Worm (Caenorhabditis elegans): ENCODE results near the gene snr-3.

Gene snr-3

DNA sequence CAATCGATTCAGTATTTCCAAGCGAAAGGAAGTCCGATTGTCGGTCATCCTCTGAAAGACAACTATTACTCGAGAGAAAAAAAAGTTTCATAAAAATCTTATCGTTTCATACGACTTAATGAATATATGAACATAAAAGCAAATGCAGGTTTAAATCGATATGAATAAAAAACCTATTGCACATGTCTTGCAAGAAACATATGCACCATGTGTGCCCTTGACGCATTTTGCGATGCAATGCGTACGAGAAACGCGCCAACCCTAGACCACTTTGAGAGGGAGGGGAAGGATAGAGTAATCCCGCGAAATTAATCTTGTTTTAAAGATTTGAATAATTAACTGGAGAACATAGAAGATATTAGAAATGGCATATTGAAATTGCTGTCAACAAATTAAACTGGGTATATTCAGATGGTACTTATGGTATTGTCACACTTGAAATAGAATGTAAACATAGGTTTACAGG, 36.2 kb downstream of the snr-3 start, which contains the start of gene atg-16.2:
atg-16.2 (minus strand) TSS at position 51 of the 466 bp plus-strand sequence.
- TF ChIP-seq lin-13 (GFP tag; optimal IDR thresholded peaks at IDR 0.05) (peak; percentile 55), unc-55 (GFP tag; optimal IDR thresholded peaks at IDR 0.05) (peak; percentile 74), mab-5 (tag; optimal IDR thresholded peaks at IDR 0.05) (peak; percentile 31), C34F6.9 (tag; optimal IDR thresholded peaks at IDR 0.05) (peak; percentile 78), sma-9 (GFP tag; optimal IDR thresholded peaks at IDR 0.05) (peak; percentile 33), sma-9 (tag; optimal IDR thresholded peaks at IDR 0.05) (no peak), fos-1 (tag; optimal IDR thresholded peaks at IDR 0.05) (peak; percentile 8), lsy-2 (tag; optimal IDR thresholded peaks at IDR 0.05) (peak in 1 of 2 experiments; percentile 76), nhr-6 (tag; optimal IDR thresholded peaks at IDR 0.05) (no peak), lin-11 (tag; optimal IDR thresholded peaks at IDR 0.05) (peak; percentile 9), sma-3 (GFP tag; optimal IDR thresholded peaks at IDR 0.05) (no peak), snpc-4 (tag; optimal IDR thresholded peaks at IDR 0.05) (peak; percentile 14), nhr-12 (tag; optimal IDR thresholded peaks at IDR 0.05) (no peak), nhr-129 (tag; optimal IDR thresholded peaks at IDR 0.05) (peak; percentile 79), crh-2 (tag; optimal IDR thresholded peaks at IDR 0.05) (peak; percentile 44), aly-2 (tag; optimal IDR thresholded peaks at IDR 0.05) (no peak), nhr-21 (tag; optimal IDR thresholded peaks at IDR 0.05) (peak; percentile 2), F13H6.1 (tag; optimal IDR thresholded peaks at IDR 0.05) (peak; percentile 30), ceh-82 (tag; optimal IDR thresholded peaks at IDR 0.05) (no peak)

DNA sequence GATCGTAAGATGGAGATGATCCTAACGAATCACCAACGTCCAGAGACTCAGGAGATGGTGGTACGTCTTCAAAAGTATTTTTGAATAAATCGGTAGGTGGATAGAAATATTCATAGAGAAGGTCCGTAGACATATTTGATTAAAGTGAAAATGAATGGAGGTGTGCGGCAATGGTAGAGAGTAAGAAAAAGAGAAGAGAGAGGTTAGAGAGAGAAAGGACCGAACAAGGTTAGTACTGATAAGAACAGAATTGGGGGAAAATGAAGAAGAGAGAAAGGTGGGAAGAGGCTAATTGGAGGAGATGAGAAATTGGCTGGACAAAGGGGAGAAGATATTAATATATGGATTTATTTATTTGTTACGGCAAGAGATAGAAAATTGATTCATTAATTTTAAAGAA, 39.9 kb downstream of the snr-3 start, which contains the start of gene nhr-22:
nhr-22 (minus strand) TSS at position 137 of the 400 bp plus-strand sequence.
- TF ChIP-seq blmp-1 (tag; optimal IDR thresholded peaks at IDR 0.05; ENCODE audit: insufficient read depth) (peak; percentile 24), fos-1 (tag; optimal IDR thresholded peaks at IDR 0.05) (peak; percentile 62), Y55F3AM.14 (GFP tag; optimal IDR thresholded peaks at IDR 0.05) (no peak)

DNA sequence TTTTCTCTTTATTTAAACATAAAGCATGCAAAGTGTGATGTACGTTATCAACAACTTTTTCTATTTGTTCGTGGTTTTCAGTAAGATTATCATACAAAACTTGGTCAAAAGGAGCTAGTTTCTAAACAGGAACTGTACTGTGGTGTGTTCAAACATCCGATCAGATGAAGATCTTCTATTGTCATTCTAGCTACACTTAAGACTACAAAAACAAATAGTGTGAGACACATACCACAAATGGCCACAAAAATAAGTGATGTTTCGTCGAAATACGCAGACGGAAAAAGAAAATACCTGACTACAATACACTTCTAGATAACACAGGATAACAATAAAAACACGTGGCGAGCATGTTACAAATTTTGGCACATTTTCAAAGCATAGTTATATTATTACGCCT, 40.9 kb downstream of the snr-3 start:
- peak; percentile 27 for TF ChIP-seq crh-2 (tag; optimal IDR thresholded peaks at IDR 0.05)
- TF ChIP-seq nhr-21 (tag; optimal IDR thresholded peaks at IDR 0.05): no peak
- peak; percentile 59 for TF ChIP-seq fos-1 (tag; optimal IDR thresholded peaks at IDR 0.05)
- peak; percentile 47 for TF ChIP-seq nhr-25 (tag; optimal IDR thresholded peaks at IDR 0.05)

DNA sequence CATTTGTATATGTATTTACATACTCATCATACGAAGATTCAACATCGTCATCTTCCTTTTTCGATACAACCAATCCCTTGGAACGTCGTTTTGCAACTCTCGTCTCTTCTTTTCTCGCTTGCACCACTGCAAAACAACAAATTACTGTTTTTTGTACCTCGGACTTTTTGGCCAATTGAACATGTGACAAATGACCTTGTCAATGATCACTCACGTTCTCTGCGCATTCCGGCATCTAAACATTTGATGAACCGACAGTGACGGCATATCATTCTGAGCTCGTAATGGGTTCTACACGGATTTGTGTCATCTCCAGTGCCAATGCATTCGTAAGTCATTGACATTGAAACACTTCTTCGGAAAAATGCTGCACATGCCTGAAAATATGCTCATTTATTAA, 41.4 kb downstream of the snr-3 start:
- TF ChIP-seq nhr-129 (tag; optimal IDR thresholded peaks at IDR 0.05) (peak; percentile 37), sma-9 (GFP tag; optimal IDR thresholded peaks at IDR 0.05) (peak; percentile 33), sma-9 (tag; optimal IDR thresholded peaks at IDR 0.05) (no peak), sma-3 (GFP tag; optimal IDR thresholded peaks at IDR 0.05) (peak; percentile 32), nhr-25 (tag; optimal IDR thresholded peaks at IDR 0.05) (peak; percentile 40), elt-1 (tag; optimal IDR thresholded peaks at IDR 0.05) (no peak)

DNA sequence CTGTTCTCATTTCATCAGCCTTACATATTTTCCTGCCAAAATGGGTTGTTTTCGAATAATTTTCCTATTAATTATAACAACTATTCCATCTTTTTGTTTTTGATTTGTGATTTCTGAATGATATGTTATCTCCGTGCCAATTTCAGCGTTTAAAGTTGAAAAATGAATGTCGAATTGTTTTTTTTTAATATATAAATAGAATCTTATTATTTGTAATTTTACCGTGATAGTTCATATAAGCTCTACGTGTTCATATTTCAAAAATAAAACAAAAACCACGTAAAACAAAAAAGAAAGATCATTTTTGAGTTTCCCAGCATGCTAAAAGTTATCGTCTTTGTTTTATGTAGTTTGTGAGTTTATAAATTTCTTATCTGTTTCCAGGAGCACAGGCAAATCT, 45.9 kb downstream of the snr-3 start, which contains the start of gene K06A1.2:
K06A1.2 (plus strand) TSS at position 301 of the 400 bp plus-strand sequence.
- no peak for TF ChIP-seq skn-1 (tag; optimal IDR thresholded peaks at IDR 0.05)
- TF ChIP-seq unc-62 (GFP tag; optimal IDR thresholded peaks at IDR 0.05): no peak
- no peak for TF ChIP-seq lin-13 (GFP tag; optimal IDR thresholded peaks at IDR 0.05)
- TF ChIP-seq elt-1 (tag; optimal IDR thresholded peaks at IDR 0.05): no peak
- no peak for TF ChIP-seq mbf-1 (tag; optimal IDR thresholded peaks at IDR 0.05)
- TF ChIP-seq sem-4 (tag; optimal IDR thresholded peaks at IDR 0.05): no peak
- TF ChIP-seq ZK546.5 (tag; optimal IDR thresholded peaks at IDR 0.05): no peak

DNA sequence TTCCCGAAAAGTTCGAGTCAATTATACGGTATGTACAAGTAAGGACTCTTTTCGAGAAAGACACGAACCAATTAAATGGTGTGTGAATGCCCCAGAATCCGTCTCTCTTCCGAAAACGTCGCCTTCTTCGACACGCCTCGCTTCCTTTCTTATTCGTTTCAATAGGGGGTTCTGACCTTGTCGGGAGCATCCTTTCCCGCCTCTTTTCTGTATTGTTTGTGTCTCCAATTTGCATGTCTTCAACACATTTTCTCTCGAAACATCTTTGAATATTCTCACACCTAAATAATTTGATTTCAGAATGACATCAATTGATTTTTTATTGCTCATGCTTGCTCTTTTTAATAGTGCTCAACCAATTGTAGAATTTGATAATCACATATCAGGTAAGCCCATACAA, 48.4 kb downstream of the snr-3 start, which contains the start of gene cutl-16:
cutl-16 (plus strand) TSS at position 301 of the 400 bp plus-strand sequence.
- TF ChIP-seq nhr-129 (tag; optimal IDR thresholded peaks at IDR 0.05) (no peak), sma-9 (GFP tag; optimal IDR thresholded peaks at IDR 0.05) (no peak), sma-9 (tag; optimal IDR thresholded peaks at IDR 0.05) (no peak), R02D3.7 (tag; optimal IDR thresholded peaks at IDR 0.05) (no peak), nhr-23 (tag; optimal IDR thresholded peaks at IDR 0.05) (no peak), lsy-2 (tag; optimal IDR thresholded peaks at IDR 0.05) (no peak), unc-39 (tag; optimal IDR thresholded peaks at IDR 0.05) (no peak), elt-3 (tag; optimal IDR thresholded peaks at IDR 0.05) (no peak), lin-39 (tag; optimal IDR thresholded peaks at IDR 0.05) (no peak), dmd-4 (tag; optimal IDR thresholded peaks at IDR 0.05) (no peak), zag-1 (tag; optimal IDR thresholded peaks at IDR 0.05) (no peak), ZK546.5 (tag; optimal IDR thresholded peaks at IDR 0.05) (no peak), peb-1 (tag; optimal IDR thresholded peaks at IDR 0.05) (no peak), crh-2 (tag; optimal IDR thresholded peaks at IDR 0.05) (no peak), unc-55 (GFP tag; optimal IDR thresholded peaks at IDR 0.05) (no peak), ama-1 (optimal IDR thresholded peaks at IDR 0.05) (no peak), ceh-82 (tag; optimal IDR thresholded peaks at IDR 0.05) (no peak), ztf-1 (GFP tag; conservative IDR thresholded peaks at IDR 0.05) (no peak), ztf-4 (tag; optimal IDR thresholded peaks at IDR 0.05) (no peak)

Data from whole organism, L2 larva.